Fruit fly (Drosophila melanogaster) whole organism, embryonic: ENCODE data around the gene CG32379.

Experiments used
- Bdp1 ChIP-seq: fragments of 200-800 bp; sonication (Bioruptor generic); optimal IDR thresholded peaks from 3 replicates; lab custom pipeline; 2016; ENCODE audit warnings: missing biosample characterization, missing genetic modification characterization
- CG10147 ChIP-seq: fragments of 200-800 bp; sonication (Bioruptor generic); optimal IDR thresholded peaks from 2 replicates; lab custom pipeline; 2019; ENCODE audit warnings: missing biosample characterization, mild to moderate bottlenecking, missing genetic modification characterization, moderate library complexity
- CG10267 ChIP-seq: fragments of 200-800 bp; sonication (Bioruptor generic); optimal IDR thresholded peaks from 2 replicates; lab custom pipeline; 2018; ENCODE audit warnings: missing biosample characterization, mild to moderate bottlenecking, missing genetic modification characterization, moderate library complexity
- CG10959 ChIP-seq: fragments of 200-800 bp; sonication (Bioruptor generic); IDR thresholded peaks from 2 replicates; pipeline ENCODE4 v1.3.6; 2022; ENCODE audit warnings: missing biosample characterization, missing genetic modification characterization
- CG1233 ChIP-seq: fragments of 200-800 bp; sonication (Bioruptor generic); optimal IDR thresholded peaks from 4 replicates; lab custom pipeline; 2018; ENCODE audit warnings: missing biosample characterization, mild to moderate bottlenecking, missing genetic modification characterization
- CG12744 ChIP-seq: fragments of 200-800 bp; sonication (Bioruptor generic); optimal IDR thresholded peaks from 2 replicates; lab custom pipeline; 2016; ENCODE audit warnings: missing biosample characterization, missing genetic modification characterization
- CG13123 ChIP-seq: fragments of 200-800 bp; sonication (Bioruptor generic); optimal IDR thresholded peaks from 2 replicates; lab custom pipeline; 2016; ENCODE audit warnings: missing biosample characterization, missing genetic modification characterization
- CG14441 ChIP-seq: fragments of 200-800 bp; sonication (Bioruptor generic); IDR thresholded peaks from 2 replicates; pipeline ENCODE4 v1.3.6; 2022; ENCODE audit warnings: missing biosample characterization, missing genetic modification characterization
- CG15269 ChIP-seq: fragments of 200-800 bp; sonication (Bioruptor generic); optimal IDR thresholded peaks from 2 replicates; lab custom pipeline; 2018; ENCODE audit warnings: missing biosample characterization, mild to moderate bottlenecking, missing genetic modification characterization, moderate library complexity
- CG16815 ChIP-seq: fragments of 200-800 bp; sonication (Bioruptor generic); optimal IDR thresholded peaks from 3 replicates; lab custom pipeline; 2017; ENCODE audit warnings: missing biosample characterization, mild to moderate bottlenecking, missing genetic modification characterization
- CG17912 ChIP-seq: fragments of 200-800 bp; sonication (Bioruptor generic); optimal IDR thresholded peaks from 2 replicates; lab custom pipeline; 2018; ENCODE audit warnings: missing biosample characterization, mild to moderate bottlenecking, missing genetic modification characterization
- CG18011 ChIP-seq: fragments of 200-800 bp; sonication (Bioruptor generic); optimal IDR thresholded peaks from 2 replicates; lab custom pipeline; 2017; ENCODE audit warnings: missing biosample characterization, missing genetic modification characterization, mild to moderate bottlenecking, moderate library complexity, missing genotype
- CG2889 ChIP-seq: fragments of 200-800 bp; sonication (Bioruptor generic); IDR thresholded peaks from 3 replicates; pipeline ENCODE4 v1.3.6; 2022; ENCODE audit warnings: missing biosample characterization, missing genetic modification characterization
- CG31365 ChIP-seq: fragments of 200-800 bp; sonication (Bioruptor generic); optimal IDR thresholded peaks from 2 replicates; lab custom pipeline; 2018; ENCODE audit warnings: missing biosample characterization, mild to moderate bottlenecking, missing genetic modification characterization
- CG3407 ChIP-seq: fragments of 200-800 bp; sonication (Bioruptor generic); optimal IDR thresholded peaks from 2 replicates; lab custom pipeline; 2018; ENCODE audit warnings: missing biosample characterization, mild to moderate bottlenecking, missing genetic modification characterization
- CG4328 ChIP-seq: fragments of 200-800 bp; sonication (Bioruptor generic); optimal IDR thresholded peaks from 3 replicates; lab custom pipeline; 2017; ENCODE audit warnings: missing biosample characterization, missing genetic modification reagents, missing genetic modification characterization
- CG4360 ChIP-seq: fragments of 200-800 bp; sonication (Bioruptor generic); IDR thresholded peaks from 2 replicates; pipeline ENCODE4 v1.3.6; 2022; ENCODE audit warnings: missing biosample characterization, missing genetic modification characterization
- CG43689 ChIP-seq: fragments of 200-800 bp; sonication (Bioruptor generic); IDR thresholded peaks from 2 replicates; pipeline ENCODE4 v1.3.6; 2022; ENCODE audit warnings: missing biosample characterization, missing genetic modification characterization
- CG6272 ChIP-seq: fragments of 200-800 bp; sonication (Bioruptor generic); IDR thresholded peaks from 2 replicates; pipeline ENCODE4 v1.3.6; 2022; ENCODE audit warnings: missing biosample characterization, missing genetic modification characterization
- CG8388 ChIP-seq: fragments of 200-800 bp; sonication (Bioruptor generic); optimal IDR thresholded peaks from 2 replicates; lab custom pipeline; 2019; ENCODE audit warnings: missing biosample characterization, mild to moderate bottlenecking, missing genetic modification characterization, moderate library complexity
- CG8924 ChIP-seq: fragments of 200-800 bp; optimal IDR thresholded peaks from 3 replicates; lab custom pipeline; 2019; ENCODE audit warnings: missing biosample characterization, mild to moderate bottlenecking, missing genetic modification characterization, moderate library complexity
- D19B ChIP-seq: fragments of 200-800 bp; sonication (Bioruptor generic); optimal IDR thresholded peaks from 2 replicates; lab custom pipeline; 2017; ENCODE audit warnings: missing biosample characterization, mild to moderate bottlenecking, missing genetic modification characterization
- Dll ChIP-seq: fragments of 200-800 bp; sonication (Bioruptor generic); IDR thresholded peaks from 4 replicates; pipeline ENCODE4 v1.3.6; 2022; ENCODE audit warnings: missing biosample characterization, missing genetic modification characterization; ENCODE audit not compliant: partially characterized antibody
- Eip74EF ChIP-seq, 2 experiments: fragments of 200-800 bp in 1 of 2; fragments of >200 bp in 1 of 2; sonication (Bioruptor generic) in 1 of 2; optimal IDR thresholded peaks; 2 replicates each; lab custom pipeline; 2017 to 2019; ENCODE audit warnings: missing biosample characterization in 2 of 2, missing genetic modification characterization in 2 of 2, mild to moderate bottlenecking in 1 of 2, moderate library complexity in 1 of 2
- Ets97D ChIP-seq: fragments of 200-800 bp; sonication (Bioruptor generic); optimal IDR thresholded peaks from 3 replicates; lab custom pipeline; 2016; ENCODE audit warnings: missing biosample characterization, missing genetic modification characterization
- GATAe ChIP-seq: fragments of 200-800 bp; sonication (Bioruptor generic); conservative IDR thresholded peaks from 2 replicates; pipeline ENCODE4 v1.3.6; 2022; ENCODE audit warnings: missing biosample characterization, missing genetic modification characterization
- HLH54F ChIP-seq: fragments of 200-800 bp; sonication (Bioruptor generic); optimal IDR thresholded peaks from 3 replicates; lab custom pipeline; 2016; ENCODE audit warnings: missing biosample characterization, missing genetic modification characterization
- Hmr ChIP-seq: fragments of 200-800 bp; sonication (Bioruptor generic); optimal IDR thresholded peaks from 3 replicates; lab custom pipeline; 2017; ENCODE audit warnings: mild to moderate bottlenecking, missing biosample characterization, missing genetic modification reagents, missing genetic modification characterization
- Lim3 ChIP-seq: fragments of 200-800 bp; sonication (Bioruptor generic); IDR thresholded peaks from 2 replicates; pipeline ENCODE4 v1.3.6; 2022; ENCODE audit warnings: missing biosample characterization, missing genetic modification characterization
- Stat92E ChIP-seq, 3 experiments: fragments of >200 bp in 2 of 3; fragments of 200-800 bp in 1 of 3; sonication (Bioruptor generic) in 1 of 3; optimal IDR thresholded peaks; 2 replicates each; lab custom pipeline; 2017 to 2019; ENCODE audit warnings: missing biosample characterization in 3 of 3, missing genetic modification characterization in 3 of 3, mild to moderate bottlenecking in 1 of 3, moderate library complexity in 1 of 3
- az2 ChIP-seq: fragments of 200-800 bp; sonication (Bioruptor generic); optimal IDR thresholded peaks from 3 replicates; lab custom pipeline; 2016; ENCODE audit warnings: missing biosample characterization, missing genetic modification characterization
- chn ChIP-seq: fragments of 200-800 bp; sonication (Bioruptor generic); optimal IDR thresholded peaks from 2 replicates; lab custom pipeline; 2016; ENCODE audit warnings: missing biosample characterization, missing genetic modification characterization
- dmrt99B ChIP-seq: fragments of 200-800 bp; sonication (Bioruptor generic); optimal IDR thresholded peaks from 2 replicates; lab custom pipeline; 2018; ENCODE audit warnings: missing biosample characterization, mild to moderate bottlenecking, missing genetic modification characterization, moderate library complexity
- gfzf ChIP-seq: fragments of 200-800 bp; sonication (Bioruptor generic); optimal IDR thresholded peaks from 2 replicates; lab custom pipeline; 2016; ENCODE audit warnings: missing biosample characterization, mild to moderate bottlenecking, missing genetic modification characterization, moderate library complexity
- gro ChIP-seq: fragments of 200-800 bp; sonication (Bioruptor generic); optimal IDR thresholded peaks from 2 replicates; lab custom pipeline; 2016; ENCODE audit warnings: missing biosample characterization, missing genetic modification characterization
- kay ChIP-seq: fragments of 200-800 bp; sonication (Bioruptor generic); optimal IDR thresholded peaks from 2 replicates; lab custom pipeline; 2016; ENCODE audit warnings: missing biosample characterization, missing genetic modification characterization
- luna ChIP-seq: fragments of 200-800 bp; sonication (Bioruptor generic); optimal IDR thresholded peaks from 2 replicates; lab custom pipeline; 2016; ENCODE audit warnings: missing biosample characterization, missing genetic modification characterization
- oc ChIP-seq: fragments of 200-800 bp; sonication (Bioruptor generic); optimal IDR thresholded peaks from 2 replicates; lab custom pipeline; 2018; ENCODE audit warnings: missing biosample characterization, mild to moderate bottlenecking, missing genetic modification characterization, moderate library complexity
- p53 ChIP-seq: fragments of 200-800 bp; sonication (Bioruptor generic); optimal IDR thresholded peaks from 2 replicates; lab custom pipeline; 2016; ENCODE audit warnings: missing biosample characterization, missing genetic modification characterization
- psq ChIP-seq: fragments of 200-800 bp; sonication (Bioruptor generic); optimal IDR thresholded peaks from 2 replicates; lab custom pipeline; 2017; ENCODE audit warnings: missing biosample characterization, missing genetic modification characterization
- pum ChIP-seq: fragments of 200-800 bp; sonication (Bioruptor generic); optimal IDR thresholded peaks from 2 replicates; lab custom pipeline; 2016; ENCODE audit warnings: missing biosample characterization, missing genetic modification characterization
- ranshi ChIP-seq: fragments of 200-800 bp; sonication (Bioruptor generic); IDR thresholded peaks from 2 replicates; pipeline ENCODE4 v1.3.6; 2022; ENCODE audit warnings: missing biosample characterization, missing genetic modification characterization
- ro ChIP-seq: fragments of 200-800 bp; sonication (Bioruptor generic); IDR thresholded peaks from 2 replicates; pipeline ENCODE4 v1.3.6; 2022; ENCODE audit warnings: missing biosample characterization, missing genetic modification characterization
- sens-2 ChIP-seq: fragments of 200-800 bp; sonication (Bioruptor generic); IDR thresholded peaks from 2 replicates; pipeline ENCODE4 v1.3.6; 2022; ENCODE audit warnings: missing biosample characterization, missing genetic modification characterization
- slp2 ChIP-seq: fragments of 200-800 bp; sonication (Bioruptor generic); optimal IDR thresholded peaks from 2 replicates; lab custom pipeline; 2016; ENCODE audit warnings: missing biosample characterization, missing genetic modification characterization
- trem ChIP-seq: fragments of 200-800 bp; optimal IDR thresholded peaks from 3 replicates; lab custom pipeline; 2019; ENCODE audit warnings: missing biosample characterization, mild to moderate bottlenecking, missing genetic modification characterization, moderate library complexity
- usp ChIP-seq: fragments of >200 bp; optimal IDR thresholded peaks from 2 replicates; lab custom pipeline; 2017; ENCODE audit warnings: missing biosample characterization, missing genetic modification characterization
- vfl ChIP-seq: fragments of 200-800 bp; sonication (Bioruptor generic); optimal IDR thresholded peaks from 2 replicates; lab custom pipeline; 2016; ENCODE audit warnings: missing biosample characterization, missing genetic modification characterization

The CG32379 gene

DNA sequence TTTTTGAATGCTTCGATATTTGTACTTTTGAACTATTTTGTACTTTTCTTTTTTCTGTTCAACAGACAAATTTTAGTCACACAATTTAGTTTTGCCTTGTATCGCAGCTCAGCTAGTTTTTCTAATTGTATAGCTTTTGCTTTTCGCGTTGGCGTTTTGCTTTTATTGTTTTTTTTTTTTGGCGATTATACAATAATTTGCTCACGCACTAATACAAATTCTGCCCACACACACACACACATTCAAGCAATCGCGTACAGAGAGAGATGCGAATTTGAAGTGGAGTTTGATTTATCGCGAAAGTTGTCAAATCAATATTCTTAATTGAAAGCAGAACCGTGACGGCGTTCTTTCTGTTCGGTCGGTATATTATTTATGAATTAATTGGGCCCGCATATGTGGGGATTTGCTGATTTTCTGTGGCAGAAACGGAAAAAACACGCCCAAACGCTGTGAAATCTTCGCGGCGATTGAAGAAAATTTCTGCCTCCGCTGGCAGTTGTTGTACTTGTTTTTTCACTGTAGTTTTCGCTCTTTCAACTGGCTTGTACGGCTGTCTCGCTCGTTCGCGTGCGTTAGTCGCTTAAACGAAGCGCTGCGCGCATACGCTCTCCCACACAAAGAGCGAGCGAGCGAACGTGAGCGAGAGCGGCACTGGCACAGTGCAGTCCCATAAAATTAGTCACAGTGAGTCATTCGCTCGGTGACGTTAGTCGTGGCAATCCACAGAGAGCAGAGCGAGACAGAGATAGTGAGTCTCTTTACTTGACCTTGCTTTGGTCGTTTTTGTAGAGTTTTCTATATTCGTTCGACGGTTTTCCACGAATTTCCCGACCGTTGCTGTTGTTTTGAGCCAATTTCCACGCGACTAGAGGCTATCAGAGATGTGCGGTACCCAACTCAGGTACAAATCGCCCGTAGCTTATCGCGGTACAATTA, 38.8 kb downstream of the CG32379 start, which contains the start of gene Rac2 (continued):
- TF ChIP-seq D19B (GFP tag; lab: Kevin White, UChicago) (no peak), Eip74EF (GFP tag; optimal IDR thresholded peaks at IDR 0.05; lab: Kevin White, UChicago) (peak in 1 of 2 experiments; percentile 23), oc (tag; lab: Kevin White, UChicago) (peak; percentile 38), vfl (GFP tag; lab: Kevin White, UChicago) (no peak), luna (no peak), CG6272 (GFP tag; lab: Robert Waterston, UW) (no peak), sens-2 (no peak; the same call in 1 of the 2 replicates), az2 (no peak), Ets97D (GFP tag; lab: Kevin White, UChicago) (no peak), Hmr (GFP tag; lab: Kevin White, UChicago) (no peak), Dll (GFP tag; lab: Robert Waterston, UW) (peak; percentile 51; the same call in 2 of the 4 replicates), CG1233 (GFP tag; lab: Kevin White, UChicago) (no peak), trem (peak; percentile 24), pum (GFP tag; lab: Kevin White, UChicago) (no peak), CG12744 (GFP tag; lab: Kevin White, UChicago) (no peak), CG8388 (GFP tag; lab: Kevin White, UChicago) (no peak), CG18011 (GFP tag; lab: Kevin White, UChicago) (no peak), chn (GFP tag; lab: Kevin White, UChicago) (peak; percentile 57), Lim3 (GFP tag; lab: Robert Waterston, UW) (no peak), GATAe (no peak), psq (GFP tag; lab: Kevin White, UChicago) (no peak), HLH54F (GFP tag; lab: Kevin White, UChicago) (no peak), CG3407 (GFP tag; lab: Kevin White, UChicago) (no peak), Bdp1 (GFP tag; lab: Kevin White, UChicago) (no peak), CG10959 (no peak), CG14441 (GFP tag; lab: Robert Waterston, UW) (0 out of 2 replicates have a peak, but pooled peaks have one; percentile 9), usp (GFP tag; lab: Kevin White, UChicago) (no peak), dmrt99B (peak; percentile 5), CG8924 (tag; lab: Kevin White, UChicago) (peak; percentile 13), CG31365 (tag; lab: Kevin White, UChicago) (no peak), CG10147 (no peak), CG16815 (GFP tag; lab: Kevin White, UChicago) (no peak), CG10267 (tag; lab: Kevin White, UChicago) (no peak), ranshi (GFP tag; lab: Robert Waterston, UW) (0 out of 2 replicates have a peak, but pooled peaks have one; percentile 4), gfzf (GFP tag; lab: Kevin White, UChicago) (no peak), gro (GFP tag; lab: Kevin White, UChicago) (peak; percentile 12), slp2 (GFP tag; lab: Kevin White, UChicago) (no peak), CG2889 (GFP tag; lab: Robert Waterston, UW) (0 out of 3 replicates have a peak, but pooled peaks have one; percentile 22), p53 (GFP tag; lab: Kevin White, UChicago) (no peak), CG4360 (GFP tag; lab: Robert Waterston, UW) (peak; percentile 14; the same call in 1 of the 2 replicates), CG4328 (GFP tag; lab: Kevin White, UChicago) (no peak), CG15269 (tag; lab: Kevin White, UChicago) (peak; percentile 5), CG13123 (no peak), kay (GFP tag; lab: Kevin White, UChicago) (peak; percentile 100), ro (GFP tag; lab: Robert Waterston, UW) (no peak), Stat92E (GFP tag; optimal IDR thresholded peaks at IDR 0.05; lab: Kevin White, UChicago) (peak in 1 of 3 experiments; percentile 99), CG43689 (GFP tag; lab: Robert Waterston, UW) (no peak), CG17912 (no peak)
